Worm (Caenorhabditis elegans): ENCODE measurements around the gene glb-16.

DNA sequence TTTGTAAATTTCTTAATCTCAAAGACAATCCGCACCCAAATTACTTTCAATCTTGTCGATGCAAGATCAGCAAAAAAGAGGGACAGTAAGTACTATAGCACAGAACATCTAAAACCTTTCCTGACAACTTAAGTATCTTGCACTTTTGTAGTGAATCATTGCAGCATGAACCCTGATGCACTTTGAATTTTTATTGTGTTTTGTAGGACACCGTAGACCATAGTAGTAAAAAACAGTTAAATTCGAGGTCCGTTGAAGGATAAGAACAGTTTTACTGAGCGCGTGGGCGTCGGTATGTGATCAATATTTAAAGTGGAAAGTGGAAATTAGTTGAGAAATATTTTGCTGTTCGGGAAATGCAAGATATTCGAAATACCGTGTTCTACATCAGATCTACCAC lies 42.3 kb upstream of the glb-16 start:
- TF ChIP-seq hlh-1 (tag; optimal IDR thresholded peaks at IDR 0.05), result no peak
- no peak for TF ChIP-seq lin-13 (tag; optimal IDR thresholded peaks at IDR 0.05)
- TF ChIP-seq sptf-1 (tag; optimal IDR thresholded peaks at IDR 0.05), result no peak
- TF ChIP-seq ces-1 (GFP tag; optimal IDR thresholded peaks at IDR 0.05), result no peak
- TF ChIP-seq mep-1 (tag; optimal IDR thresholded peaks at IDR 0.05), result no peak
- TF ChIP-seq lsy-2 (tag; optimal IDR thresholded peaks at IDR 0.05), result no peak
- no peak for TF ChIP-seq ztf-11 (tag; optimal IDR thresholded peaks at IDR 0.05)
